Worm (Caenorhabditis elegans): ENCODE data around the gene C33B4.5.

DNA sequence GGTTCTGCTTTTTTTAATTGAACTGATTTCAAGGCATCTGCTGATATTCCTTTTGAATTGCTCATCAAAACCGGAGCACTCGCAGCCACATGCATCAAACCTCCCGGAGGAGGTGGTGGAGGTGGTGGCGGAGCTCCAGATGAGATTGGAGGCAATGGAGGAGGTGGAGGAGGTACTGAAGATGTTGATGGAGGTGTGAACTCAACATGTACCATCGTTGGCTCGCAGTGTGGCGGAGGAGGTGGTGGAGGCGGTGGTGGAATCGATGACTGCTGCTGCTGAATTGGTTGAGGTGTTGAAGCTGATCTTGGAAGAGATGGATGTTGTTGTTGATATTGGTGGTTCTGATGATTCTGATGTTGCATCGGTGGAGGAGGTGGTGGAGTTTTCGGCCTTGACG, 3.8 kb downstream of the C33B4.5 start:
- TF ChIP-seq pha-4 (tag; optimal IDR thresholded peaks at IDR 0.05): no peak
- no peak for TF ChIP-seq lin-39 (tag; optimal IDR thresholded peaks at IDR 0.05)
- TF ChIP-seq elt-1 (tag; optimal IDR thresholded peaks at IDR 0.05): no peak
- TF ChIP-seq mdl-1 (tag; optimal IDR thresholded peaks at IDR 0.05): no peak
- TF ChIP-seq ama-1 (optimal IDR thresholded peaks at IDR 0.05): no peak
- no peak for TF ChIP-seq elt-3 (tag; optimal IDR thresholded peaks at IDR 0.05)
- no peak for TF ChIP-seq snpc-4 (tag; optimal IDR thresholded peaks at IDR 0.05)
- TF ChIP-seq fos-1 (tag; optimal IDR thresholded peaks at IDR 0.05): no peak
- TF ChIP-seq skn-1 (tag; optimal IDR thresholded peaks at IDR 0.05): no peak
- no peak for TF ChIP-seq nhr-77 (tag; optimal IDR thresholded peaks at IDR 0.05)
- TF ChIP-seq unc-62 (GFP tag; optimal IDR thresholded peaks at IDR 0.05): no peak
- TF ChIP-seq eor-1 (tag; optimal IDR thresholded peaks at IDR 0.05): no peak
